Worm (Caenorhabditis elegans) whole organism, L2 larva: ENCODE measurements around the gene kap-1.
A peak's percentile ranks its signal among the peaks of the same experiment; 100 is the strongest.

Experiments
- F13H6.1 ChIP-seq: sonication (generic microtip); optimal IDR thresholded peaks from 2 replicates; lab custom pipeline; 2016; ENCODE audit warnings: missing genetic modification characterization, missing compliant biosample characterization
- R02D3.7 ChIP-seq: fragments of 150-350 bp; optimal IDR thresholded peaks from 2 replicates; lab custom pipeline; 2014; ENCODE audit warnings: missing biosample characterization, missing genetic modification characterization
- Y55F3AM.14 ChIP-seq: fragments of 200-800 bp; sonication (Bioruptor generic); optimal IDR thresholded peaks from 2 replicates; lab custom pipeline; 2018; ENCODE audit warnings: mild to moderate bottlenecking, missing genetic modification characterization, missing compliant biosample characterization
- ZK546.5 ChIP-seq: sonication (generic microtip); optimal IDR thresholded peaks from 2 replicates; lab custom pipeline; 2017; ENCODE audit warnings: missing biosample characterization, missing genetic modification characterization
- aly-2 ChIP-seq: fragments of 150-350 bp; optimal IDR thresholded peaks from 2 replicates; lab custom pipeline; 2014; ENCODE audit warnings: missing biosample characterization, missing genetic modification characterization
- ama-1 ChIP-seq: fragments of 150-350 bp; optimal IDR thresholded peaks from 2 replicates; lab custom pipeline; 2018; ENCODE audit warnings: inconsistent platforms
- blmp-1 ChIP-seq: sonication (generic microtip); optimal IDR thresholded peaks from 2 replicates; lab custom pipeline; 2017; ENCODE audit warnings: missing genetic modification characterization, mild to moderate bottlenecking, missing compliant biosample characterization, antibody characterized with exemption, moderate library complexity; ENCODE audit not compliant: insufficient read depth
- ceh-16 ChIP-seq: fragments of 150-350 bp; optimal IDR thresholded peaks from 2 replicates; lab custom pipeline; 2014; ENCODE audit warnings: missing biosample characterization, missing genetic modification characterization
- ceh-82 ChIP-seq: fragments of 150-350 bp; optimal IDR thresholded peaks from 2 replicates; lab custom pipeline; 2014; ENCODE audit warnings: missing biosample characterization, missing genetic modification characterization
- crh-2 ChIP-seq: sonication (generic microtip); optimal IDR thresholded peaks from 2 replicates; lab custom pipeline; 2017; ENCODE audit warnings: missing biosample characterization, missing genetic modification characterization
- dmd-4 ChIP-seq: sonication (generic microtip); optimal IDR thresholded peaks from 2 replicates; lab custom pipeline; 2017; ENCODE audit warnings: missing biosample characterization, missing genetic modification characterization
- egl-27 ChIP-seq: sonication (generic microtip); optimal IDR thresholded peaks from 3 replicates; lab custom pipeline; 2017; ENCODE audit warnings: missing biosample characterization, missing genetic modification reagents, missing genetic modification characterization
- elt-1 ChIP-seq: fragments of 150-350 bp; optimal IDR thresholded peaks from 2 replicates; lab custom pipeline; 2014; ENCODE audit warnings: missing biosample characterization, missing genetic modification characterization
- elt-3 ChIP-seq: sonication (generic microtip); optimal IDR thresholded peaks from 2 replicates; lab custom pipeline; 2017; ENCODE audit warnings: missing biosample characterization, missing genetic modification characterization
- fos-1 ChIP-seq: fragments of 150-350 bp; optimal IDR thresholded peaks from 2 replicates; lab custom pipeline; 2014; ENCODE audit warnings: missing biosample characterization, missing genetic modification characterization
- lin-11 ChIP-seq: fragments of 150-350 bp; sonication (generic microtip); optimal IDR thresholded peaks from 2 replicates; lab custom pipeline; 2014; ENCODE audit warnings: missing biosample characterization, missing genetic modification characterization, inconsistent platforms, mixed read lengths
- lin-39 ChIP-seq: fragments of 150-350 bp; optimal IDR thresholded peaks from 2 replicates; lab custom pipeline; 2014; ENCODE audit warnings: missing biosample characterization, missing genetic modification reagents, missing genetic modification characterization
- lsy-2 ChIP-seq, 2 experiments: fragments of 150-350 bp in 1 of 2; sonication (generic microtip) in 1 of 2; optimal IDR thresholded peaks; 2 replicates each; lab custom pipeline; 2014 to 2017; ENCODE audit warnings: missing biosample characterization in 2 of 2, missing genetic modification characterization in 2 of 2
- mbf-1 ChIP-seq: sonication (generic microtip); optimal IDR thresholded peaks from 2 replicates; lab custom pipeline; 2017; ENCODE audit warnings: missing biosample characterization, missing genetic modification characterization
- mdl-1 ChIP-seq, 2 experiments: fragments of 150-350 bp in 1 of 2; sonication (generic microtip) in 1 of 2; optimal IDR thresholded peaks; 2 replicates each; lab custom pipeline; 2017; ENCODE audit warnings: missing biosample characterization in 2 of 2, missing genetic modification characterization in 2 of 2
- nhr-10 ChIP-seq: sonication (generic microtip); optimal IDR thresholded peaks from 2 replicates; lab custom pipeline; 2017; ENCODE audit warnings: missing biosample characterization, missing genetic modification characterization
- nhr-12 ChIP-seq: fragments of 150-350 bp; optimal IDR thresholded peaks from 2 replicates; lab custom pipeline; 2014; ENCODE audit warnings: missing biosample characterization, missing genetic modification characterization
- nhr-129 ChIP-seq: fragments of 150-350 bp; optimal IDR thresholded peaks from 2 replicates; lab custom pipeline; 2014; ENCODE audit warnings: missing biosample characterization, missing genetic modification characterization
- nhr-21 ChIP-seq: fragments of 150-350 bp; optimal IDR thresholded peaks from 2 replicates; lab custom pipeline; 2014; ENCODE audit warnings: missing biosample characterization, missing genetic modification characterization
- nhr-23 ChIP-seq: fragments of 150-350 bp; optimal IDR thresholded peaks from 2 replicates; lab custom pipeline; 2014; ENCODE audit warnings: missing biosample characterization, missing genetic modification reagents, missing genetic modification characterization
- nhr-237 ChIP-seq: fragments of 150-350 bp; optimal IDR thresholded peaks from 2 replicates; lab custom pipeline; 2014; ENCODE audit warnings: missing biosample characterization, missing genetic modification characterization
- nhr-25 ChIP-seq: fragments of 150-350 bp; sonication (generic microtip); optimal IDR thresholded peaks from 3 replicates; lab custom pipeline; 2014; ENCODE audit warnings: missing biosample characterization, missing genetic modification characterization
- nhr-6 ChIP-seq: fragments of 150-350 bp; optimal IDR thresholded peaks from 2 replicates; lab custom pipeline; 2014; ENCODE audit warnings: missing biosample characterization, missing genetic modification characterization
- nhr-77 ChIP-seq: fragments of 150-350 bp; optimal IDR thresholded peaks from 2 replicates; lab custom pipeline; 2014; ENCODE audit warnings: missing biosample characterization, missing genetic modification characterization
- peb-1 ChIP-seq: fragments of 150-350 bp; optimal IDR thresholded peaks from 2 replicates; lab custom pipeline; 2014; ENCODE audit warnings: missing biosample characterization, missing genetic modification characterization
- sem-4 ChIP-seq: fragments of 150-350 bp; optimal IDR thresholded peaks from 2 replicates; lab custom pipeline; 2014; ENCODE audit warnings: missing biosample characterization, missing genetic modification reagents, missing genetic modification characterization
- skn-1 ChIP-seq: sonication (generic microtip); optimal IDR thresholded peaks from 2 replicates; lab custom pipeline; 2017; ENCODE audit warnings: missing biosample characterization, missing genetic modification characterization
- sma-3 ChIP-seq: sonication (generic microtip); optimal IDR thresholded peaks from 2 replicates; lab custom pipeline; 2016; ENCODE audit warnings: missing genetic modification reagents, missing genetic modification characterization, missing compliant biosample characterization
- unc-39 ChIP-seq: fragments of 150-350 bp; optimal IDR thresholded peaks from 2 replicates; lab custom pipeline; 2014; ENCODE audit warnings: missing biosample characterization, missing genetic modification characterization
- unc-55 ChIP-seq: fragments of 150-350 bp; sonication (generic microtip); optimal IDR thresholded peaks from 3 replicates; lab custom pipeline; 2014; ENCODE audit warnings: missing biosample characterization, missing genetic modification reagents, missing genetic modification characterization
- unc-62 ChIP-seq: fragments of 150-350 bp; optimal IDR thresholded peaks from 2 replicates; lab custom pipeline; 2014; ENCODE audit warnings: missing biosample characterization, missing genetic modification reagents, missing genetic modification characterization
- zag-1 ChIP-seq: fragments of 150-350 bp; optimal IDR thresholded peaks from 2 replicates; lab custom pipeline; 2014; ENCODE audit warnings: missing biosample characterization, missing genetic modification characterization
- ztf-1 ChIP-seq: fragments of 200-800 bp; sonication (Bioruptor generic); conservative IDR thresholded peaks from 2 replicates; pipeline ENCODE4 v1.3.6; 2022; ENCODE audit warnings: missing genetic modification characterization, missing compliant biosample characterization
- ztf-11 ChIP-seq: sonication (generic microtip); optimal IDR thresholded peaks from 2 replicates; lab custom pipeline; 2017; ENCODE audit warnings: missing biosample characterization, missing genetic modification characterization
- ztf-4 ChIP-seq: fragments of 150-350 bp; optimal IDR thresholded peaks from 2 replicates; lab custom pipeline; 2014; ENCODE audit warnings: missing biosample characterization, missing genetic modification characterization

The kap-1 gene

ce11 chrIII:7323331-7323730 lies 15.3 kb upstream of the kap-1 start:
- TF ChIP-seq skn-1 (tag; lab: Kevin White, UChicago): no peak
- peak; percentile 57 for TF ChIP-seq fos-1 (tag; lab: Kevin White, UChicago)
- no peak for TF ChIP-seq egl-27
- TF ChIP-seq crh-2 (tag; lab: Kevin White, UChicago): no peak

- TF ChIP-seq ama-1 (lab: Kevin White, UChicago) (peak; percentile 36), crh-2 (tag; lab: Kevin White, UChicago) (peak; percentile 26), R02D3.7 (tag; lab: Kevin White, UChicago) (no peak), nhr-25 (tag; lab: Kevin White, UChicago) (peak; percentile 48), nhr-21 (tag; lab: Kevin White, UChicago) (peak; percentile 30), unc-39 (tag; lab: Kevin White, UChicago) (no peak), unc-62 (GFP tag; lab: Kevin White, UChicago) (no peak), lsy-2 (tag; optimal IDR thresholded peaks at IDR 0.05; lab: Kevin White, UChicago) (peak in 1 of 2 experiments; percentile 29)
Observed at ce11 chrIII:7329155-7329732, 9.4 kb upstream of the kap-1 start, which contains the start of gene lab-2. Gene lab-2, minus strand, starts transcription at chrIII:7329607.

- TF ChIP-seq unc-62 (GFP tag; lab: Kevin White, UChicago): no peak
- no peak for TF ChIP-seq lin-39 (tag; lab: Kevin White, UChicago)
- no peak for TF ChIP-seq crh-2 (tag; lab: Kevin White, UChicago)
- TF ChIP-seq ama-1 (lab: Kevin White, UChicago): no peak
- TF ChIP-seq mbf-1 (tag; lab: Kevin White, UChicago): no peak
- TF ChIP-seq sma-3 (GFP tag; lab: Kevin White, UChicago): no peak
- no peak for TF ChIP-seq unc-55 (GFP tag; lab: Kevin White, UChicago)
- TF ChIP-seq nhr-10 (tag; lab: Kevin White, UChicago): no peak
- TF ChIP-seq F13H6.1 (tag; lab: Kevin White, UChicago): no peak
- TF ChIP-seq elt-3 (tag; lab: Kevin White, UChicago): no peak
- no peak for TF ChIP-seq egl-27
- TF ChIP-seq ztf-11: no peak
- TF ChIP-seq, all 48 proteins: peak for 0
Observed at ce11 chrIII:7331671-7332070, 7.0 kb upstream of the kap-1 start.

- TF ChIP-seq crh-2 (tag; lab: Kevin White, UChicago) (peak; percentile 11), lsy-2 (tag; optimal IDR thresholded peaks at IDR 0.05; lab: Kevin White, UChicago) (peak in 1 of 2 experiments; percentile 12), nhr-129 (tag; lab: Kevin White, UChicago) (peak; percentile 57)
Observed at ce11 chrIII:7333906-7334531, 4.6 kb upstream of the kap-1 start.

ce11 chrIII:7335220-7335619 lies 3.4 kb upstream of the kap-1 start, which contains the start of gene F56C9.10:
Gene F56C9.10, minus strand, starts transcription at chrIII:7335316.
- TF ChIP-seq sem-4 (tag; lab: Kevin White, UChicago) (peak; percentile 83), nhr-23 (tag; lab: Kevin White, UChicago) (no peak), zag-1 (tag; lab: Kevin White, UChicago) (peak; percentile 84), nhr-6 (tag; lab: Kevin White, UChicago) (peak; percentile 54), blmp-1 (tag; lab: Kevin White, UChicago) (peak; percentile 99), peb-1 (tag; lab: Kevin White, UChicago) (no peak), nhr-12 (tag; lab: Kevin White, UChicago) (no peak), ceh-82 (tag; lab: Kevin White, UChicago) (no peak), ztf-4 (tag; lab: Kevin White, UChicago) (peak; percentile 92), elt-1 (tag; lab: Kevin White, UChicago) (no peak), ama-1 (lab: Kevin White, UChicago) (peak; percentile 66), sma-3 (GFP tag; lab: Kevin White, UChicago) (peak; percentile 88), nhr-237 (tag; lab: Kevin White, UChicago) (no peak), Y55F3AM.14 (GFP tag; lab: Kevin White, UChicago) (peak; percentile 63), unc-55 (GFP tag; lab: Kevin White, UChicago) (peak; percentile 72), unc-62 (GFP tag; lab: Kevin White, UChicago) (peak; percentile 52), nhr-25 (tag; lab: Kevin White, UChicago) (peak; percentile 92), fos-1 (tag; lab: Kevin White, UChicago) (peak; percentile 86), R02D3.7 (tag; lab: Kevin White, UChicago) (no peak), nhr-10 (tag; lab: Kevin White, UChicago) (no peak), nhr-129 (tag; lab: Kevin White, UChicago) (peak; percentile 98), ceh-16 (tag; lab: Kevin White, UChicago) (no peak), nhr-77 (no peak), elt-3 (tag; lab: Kevin White, UChicago) (no peak), crh-2 (tag; lab: Kevin White, UChicago) (peak; percentile 91), ztf-11 (no peak), ZK546.5 (tag; lab: Kevin White, UChicago) (peak; percentile 54), ztf-1 (no peak), lin-11 (tag; lab: Kevin White, UChicago) (peak; percentile 77), mdl-1 (tag; optimal IDR thresholded peaks at IDR 0.05; lab: Kevin White, UChicago) (peak; percentile 90 to 95), lsy-2 (tag; optimal IDR thresholded peaks at IDR 0.05; lab: Kevin White, UChicago) (peak; percentile 39 to 93), nhr-21 (tag; lab: Kevin White, UChicago) (peak; percentile 90), aly-2 (tag; lab: Kevin White, UChicago) (no peak), lin-39 (tag; lab: Kevin White, UChicago) (no peak), dmd-4 (tag; lab: Kevin White, UChicago) (no peak)
